Fruit fly (Drosophila melanogaster): ENCODE results near the gene bai.

DNA sequence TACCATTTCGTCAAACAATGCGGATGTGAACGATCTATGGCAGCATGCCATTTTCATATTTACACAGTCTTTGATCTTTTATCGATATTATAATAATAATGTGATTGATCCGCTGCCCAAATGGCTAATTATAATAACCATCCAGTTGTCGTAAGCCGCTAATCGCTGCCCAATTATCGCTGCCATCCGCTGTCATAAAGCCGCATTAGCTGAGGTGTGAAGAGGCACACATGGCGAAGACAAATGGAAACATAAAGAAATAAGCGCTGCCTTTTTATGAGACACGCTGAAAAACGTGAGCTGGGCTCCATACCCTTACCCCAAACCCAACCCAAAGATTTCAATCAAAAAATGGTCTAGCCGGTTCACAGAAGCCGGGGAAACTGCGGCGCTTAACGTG, 27.2 kb upstream of the bai start:
- TF ChIP-seq usp (GFP tag; optimal IDR thresholded peaks at IDR 0.05), result no peak
- TF ChIP-seq psq (optimal IDR thresholded peaks at IDR 0.05), result no peak
- TF ChIP-seq Dll (optimal IDR thresholded peaks at IDR 0.05), result no peak

Data from whole organism.